Worm (Caenorhabditis elegans) whole organism, L4/young adult: ENCODE results near the gene srh-89.

Source experiments
- W03F9.2 ChIP-seq: fragments of 150-350 bp; optimal IDR thresholded peaks from 2 replicates; lab custom pipeline; 2014; ENCODE audit warnings: missing biosample characterization, missing genetic modification characterization
- dao-5 ChIP-seq: sonication (generic microtip); optimal IDR thresholded peaks from 2 replicates; lab custom pipeline; 2016; ENCODE audit warnings: missing genotype, missing genetic modification characterization, moderate library complexity, missing compliant biosample characterization
- him-1 ChIP-seq: sonication (generic microtip); optimal IDR thresholded peaks from 2 replicates; lab custom pipeline; 2016; ENCODE audit warnings: missing genotype, missing genetic modification reagents, missing genetic modification characterization, missing compliant biosample characterization

- TF ChIP-seq him-1 (tag; lab: Kevin White, UChicago) (no peak), W03F9.2 (tag; lab: Kevin White, UChicago) (no peak), dao-5 (no peak)
These were observed 32.0 kb downstream of the srh-89 start for ce11 chrV:7432441-7433146.
